Fruit fly (Drosophila melanogaster) whole organism, embryonic: Measurements from ENCODE around the gene CG11768.

Source experiments
- Atf6 ChIP-seq: fragments of 200-800 bp; sonication (Bioruptor generic); IDR thresholded peaks from 2 replicates; pipeline ENCODE4 v1.3.6; 2022; ENCODE audit warnings: missing biosample characterization, missing genetic modification characterization
- BEAF-32 ChIP-seq: fragments of 200-800 bp; sonication (Bioruptor generic); optimal IDR thresholded peaks from 3 replicates; lab custom pipeline; 2017; ENCODE audit warnings: missing biosample characterization, missing genetic modification characterization, mild to moderate bottlenecking, moderate library complexity, missing genetic modification reagents
- Bdp1 ChIP-seq: fragments of 200-800 bp; sonication (Bioruptor generic); optimal IDR thresholded peaks from 3 replicates; lab custom pipeline; 2016; ENCODE audit warnings: missing biosample characterization, missing genetic modification characterization
- CG10462 ChIP-seq: fragments of 200-800 bp; sonication (Bioruptor generic); optimal IDR thresholded peaks from 2 replicates; lab custom pipeline; 2016; ENCODE audit warnings: missing biosample characterization, missing genetic modification characterization
- CG10543 ChIP-seq: fragments of 200-800 bp; sonication (Bioruptor generic); optimal IDR thresholded peaks from 3 replicates; lab custom pipeline; 2017; ENCODE audit warnings: missing biosample characterization, mild to moderate bottlenecking, missing genetic modification characterization, moderate library complexity
- CG12236 ChIP-seq: fragments of 200-800 bp; sonication (Bioruptor generic); optimal IDR thresholded peaks from 2 replicates; lab custom pipeline; 2016; ENCODE audit warnings: missing biosample characterization, missing genetic modification characterization
- CG12659 ChIP-seq: fragments of 200-800 bp; sonication (Bioruptor generic); optimal IDR thresholded peaks from 3 replicates; lab custom pipeline; 2017; ENCODE audit warnings: mild to moderate bottlenecking, missing biosample characterization, missing genetic modification reagents, missing genetic modification characterization
- CG12769 ChIP-seq: fragments of 200-800 bp; sonication (Bioruptor generic); optimal IDR thresholded peaks from 2 replicates; lab custom pipeline; 2019; ENCODE audit warnings: missing biosample characterization, mild to moderate bottlenecking, missing genetic modification characterization, moderate library complexity
- CG13287 ChIP-seq: fragments of 200-800 bp; sonication (Bioruptor generic); IDR thresholded peaks from 2 replicates; pipeline ENCODE4 v1.3.6; 2022; ENCODE audit warnings: missing biosample characterization, missing genetic modification characterization; ENCODE audit not compliant: partially characterized antibody
- CG14860 ChIP-seq: fragments of 200-800 bp; sonication (Bioruptor generic); IDR thresholded peaks from 3 replicates; pipeline ENCODE4 v1.3.6; 2022; ENCODE audit warnings: missing biosample characterization, missing genetic modification characterization; ENCODE audit not compliant: partially characterized antibody
- CG15073 ChIP-seq: fragments of 200-800 bp; sonication (Bioruptor generic); optimal IDR thresholded peaks from 2 replicates; lab custom pipeline; 2016; ENCODE audit warnings: missing biosample characterization, missing genetic modification characterization
- CG15479 ChIP-seq: fragments of 200-800 bp; sonication (Bioruptor generic); optimal IDR thresholded peaks from 3 replicates; lab custom pipeline; 2019; ENCODE audit warnings: missing biosample characterization, mild to moderate bottlenecking, missing genetic modification characterization, moderate library complexity
- CG15696 ChIP-seq: fragments of 200-800 bp; sonication (Bioruptor generic); optimal IDR thresholded peaks from 2 replicates; lab custom pipeline; 2019; ENCODE audit warnings: missing biosample characterization, mild to moderate bottlenecking, missing genetic modification characterization, moderate library complexity
- CG1647 ChIP-seq: fragments of 200-800 bp; sonication (Bioruptor generic); optimal IDR thresholded peaks from 3 replicates; lab custom pipeline; 2016; ENCODE audit warnings: missing biosample characterization, missing genetic modification characterization
- CG17912 ChIP-seq: fragments of 200-800 bp; sonication (Bioruptor generic); optimal IDR thresholded peaks from 2 replicates; lab custom pipeline; 2018; ENCODE audit warnings: missing biosample characterization, mild to moderate bottlenecking, missing genetic modification characterization
- CG18476 ChIP-seq: fragments of 200-800 bp; sonication (Bioruptor generic); optimal IDR thresholded peaks from 2 replicates; lab custom pipeline; 2016; ENCODE audit warnings: missing biosample characterization, mild to moderate bottlenecking, missing genetic modification characterization
- CG2889 ChIP-seq: fragments of 200-800 bp; sonication (Bioruptor generic); IDR thresholded peaks from 3 replicates; pipeline ENCODE4 v1.3.6; 2022; ENCODE audit warnings: missing biosample characterization, missing genetic modification characterization
- CG30020 ChIP-seq: fragments of 200-800 bp; optimal IDR thresholded peaks from 2 replicates; lab custom pipeline; 2019; ENCODE audit warnings: missing biosample characterization, mild to moderate bottlenecking, missing genetic modification characterization, moderate library complexity
- CG31441 ChIP-seq: fragments of 200-800 bp; sonication (Bioruptor generic); IDR thresholded peaks from 2 replicates; pipeline ENCODE4 v1.3.6; 2022; ENCODE audit warnings: missing biosample characterization, missing genetic modification characterization
- CG3163 ChIP-seq: fragments of 200-800 bp; sonication (Bioruptor generic); optimal IDR thresholded peaks from 3 replicates; lab custom pipeline; 2016; ENCODE audit warnings: missing biosample characterization, missing genetic modification characterization
- CG3995 ChIP-seq: fragments of 200-800 bp; sonication (Bioruptor generic); optimal IDR thresholded peaks from 3 replicates; lab custom pipeline; 2016; ENCODE audit warnings: missing biosample characterization, missing genetic modification characterization
- CG4404 ChIP-seq: fragments of 200-800 bp; sonication (Bioruptor generic); IDR thresholded peaks from 2 replicates; pipeline ENCODE4 v1.3.6; 2022; ENCODE audit warnings: missing biosample characterization, missing genetic modification characterization
- CG4707 ChIP-seq: fragments of 200-800 bp; sonication (Bioruptor generic); optimal IDR thresholded peaks from 2 replicates; lab custom pipeline; 2018; ENCODE audit warnings: missing biosample characterization, mild to moderate bottlenecking, missing genetic modification characterization, moderate library complexity
- CG6791 ChIP-seq: fragments of 200-800 bp; sonication (Bioruptor generic); IDR thresholded peaks from 3 replicates; pipeline ENCODE4 v1.3.6; 2022; ENCODE audit warnings: missing biosample characterization, missing genetic modification characterization; ENCODE audit not compliant: partially characterized antibody
- CG6854 ChIP-seq: fragments of 200-800 bp; sonication (Bioruptor generic); optimal IDR thresholded peaks from 3 replicates; lab custom pipeline; 2017; ENCODE audit warnings: missing biosample characterization, mild to moderate bottlenecking, missing genetic modification characterization
- CG7963 ChIP-seq: fragments of 200-800 bp; sonication (Bioruptor generic); IDR thresholded peaks from 3 replicates; pipeline ENCODE4 v1.3.6; 2022; ENCODE audit warnings: missing biosample characterization, missing genetic modification characterization; ENCODE audit not compliant: partially characterized antibody
- CG9609 ChIP-seq: fragments of 200-800 bp; sonication (Bioruptor generic); optimal IDR thresholded peaks from 3 replicates; lab custom pipeline; 2016; ENCODE audit warnings: missing biosample characterization, missing genetic modification characterization
- Dbx ChIP-seq: fragments of 200-800 bp; sonication (Bioruptor generic); IDR thresholded peaks from 3 replicates; pipeline ENCODE4 v1.3.6; 2022; ENCODE audit warnings: missing biosample characterization, missing genetic modification characterization
- Drgx ChIP-seq: fragments of 200-800 bp; sonication (Bioruptor generic); IDR thresholded peaks from 2 replicates; pipeline ENCODE4 v1.3.6; 2022; ENCODE audit warnings: missing biosample characterization, missing genetic modification characterization
- Fer1 ChIP-seq: fragments of 200-800 bp; sonication (Bioruptor generic); optimal IDR thresholded peaks from 2 replicates; lab custom pipeline; 2017; ENCODE audit warnings: missing biosample characterization, mild to moderate bottlenecking, missing genetic modification characterization
- Fer2 ChIP-seq: fragments of 200-800 bp; sonication (Bioruptor generic); optimal IDR thresholded peaks from 2 replicates; lab custom pipeline; 2018; ENCODE audit warnings: missing biosample characterization, mild to moderate bottlenecking, missing genetic modification characterization, moderate library complexity
- Ravus ChIP-seq: fragments of 200-800 bp; sonication (Bioruptor generic); IDR thresholded peaks from 2 replicates; pipeline ENCODE4 v1.3.6; 2022; ENCODE audit warnings: missing biosample characterization, missing genetic modification characterization
- Rfx ChIP-seq: fragments of 200-800 bp; sonication (Bioruptor generic); IDR thresholded peaks from 2 replicates; pipeline ENCODE4 v1.3.6; 2022; ENCODE audit warnings: missing biosample characterization, missing genetic modification characterization
- corto ChIP-seq: fragments of 200-800 bp; sonication (Bioruptor generic); optimal IDR thresholded peaks from 2 replicates; lab custom pipeline; 2016; ENCODE audit warnings: missing biosample characterization, mild to moderate bottlenecking, missing genetic modification characterization, moderate library complexity
- disco-r ChIP-seq: fragments of 200-800 bp; sonication (Bioruptor generic); optimal IDR thresholded peaks from 2 replicates; lab custom pipeline; 2016; ENCODE audit warnings: missing biosample characterization, missing genetic modification characterization
- en ChIP-seq: fragments of 200-800 bp; sonication (Bioruptor generic); optimal IDR thresholded peaks from 2 replicates; lab custom pipeline; 2016; ENCODE audit warnings: missing biosample characterization, missing genetic modification characterization
- gt ChIP-seq: fragments of 200-800 bp; sonication (Bioruptor generic); IDR thresholded peaks from 2 replicates; pipeline ENCODE4 v1.3.6; 2022; ENCODE audit warnings: missing biosample characterization, missing genetic modification characterization
- inv ChIP-seq: fragments of 200-800 bp; sonication (Bioruptor generic); IDR thresholded peaks from 2 replicates; pipeline ENCODE4 v1.3.6; 2022; ENCODE audit warnings: missing biosample characterization, missing genetic modification characterization; ENCODE audit not compliant: partially characterized antibody
- lbe ChIP-seq: fragments of 200-800 bp; sonication (Bioruptor generic); optimal IDR thresholded peaks from 2 replicates; lab custom pipeline; 2016; ENCODE audit warnings: missing biosample characterization, mild to moderate bottlenecking, missing genetic modification characterization
- nerfin-1 ChIP-seq: fragments of 200-800 bp; sonication (Bioruptor generic); optimal IDR thresholded peaks from 3 replicates; lab custom pipeline; 2019; ENCODE audit warnings: missing biosample characterization, mild to moderate bottlenecking, missing genetic modification characterization, moderate library complexity
- peb ChIP-seq: fragments of 200-800 bp; sonication (Bioruptor generic); IDR thresholded peaks from 2 replicates; pipeline ENCODE4 v1.3.6; 2022; ENCODE audit warnings: missing biosample characterization, missing genetic modification characterization
- phol ChIP-seq: fragments of 200-800 bp; sonication (Bioruptor generic); optimal IDR thresholded peaks from 3 replicates; lab custom pipeline; 2018; ENCODE audit warnings: missing biosample characterization, mild to moderate bottlenecking, missing genetic modification characterization, moderate library complexity
- sisA ChIP-seq: fragments of 200-800 bp; sonication (Bioruptor generic); IDR thresholded peaks from 2 replicates; pipeline ENCODE4 v1.3.6; 2022; ENCODE audit warnings: missing biosample characterization, missing genetic modification characterization
- slp2 ChIP-seq: fragments of 200-800 bp; sonication (Bioruptor generic); optimal IDR thresholded peaks from 2 replicates; lab custom pipeline; 2016; ENCODE audit warnings: missing biosample characterization, missing genetic modification characterization
- so ChIP-seq: fragments of 200-800 bp; sonication (Bioruptor generic); IDR thresholded peaks from 3 replicates; pipeline ENCODE4 v1.3.6; 2022; ENCODE audit warnings: missing biosample characterization, missing genetic modification characterization
- trh ChIP-seq: fragments of 200-800 bp; sonication (Bioruptor generic); optimal IDR thresholded peaks from 2 replicates; lab custom pipeline; 2016; ENCODE audit warnings: missing biosample characterization, missing genetic modification characterization
- wdn ChIP-seq: fragments of 200-800 bp; sonication (Bioruptor generic); IDR thresholded peaks from 2 replicates; pipeline ENCODE4 v1.3.6; 2022; ENCODE audit warnings: missing biosample characterization, missing genetic modification characterization
- wek ChIP-seq: fragments of 200-800 bp; sonication (Bioruptor generic); optimal IDR thresholded peaks from 3 replicates; lab custom pipeline; 2018; ENCODE audit warnings: missing biosample characterization, mild to moderate bottlenecking, missing genetic modification characterization, moderate library complexity

Gene CG11768

dm6 chr3R:8747871-8748775 lies 19.9 kb downstream of the CG11768 start (continued):
- no peak for TF ChIP-seq CG12769 (tag; lab: Kevin White, UChicago)
- no peak for TF ChIP-seq CG3163 (GFP tag; lab: Kevin White, UChicago)
- TF ChIP-seq CG7963 = no peak
- no peak for TF ChIP-seq Fer2 (tag; lab: Kevin White, UChicago)
- TF ChIP-seq CG31441 (GFP tag; lab: Robert Waterston, UW) = no peak
- TF ChIP-seq CG18476 (GFP tag; lab: Kevin White, UChicago) = no peak
- peak; percentile 2 for TF ChIP-seq CG10543 (GFP tag; lab: Kevin White, UChicago)
- TF ChIP-seq Dbx (GFP tag; lab: Robert Waterston, UW) = 0 out of 3 replicates have a peak, but pooled peaks have one; percentile 34
- no peak for TF ChIP-seq Ravus (GFP tag; lab: Robert Waterston, UW)
- no peak for TF ChIP-seq CG13287 (GFP tag; lab: Robert Waterston, UW)
- no peak for TF ChIP-seq CG12236 (GFP tag; lab: Kevin White, UChicago)
- no peak for TF ChIP-seq slp2 (GFP tag; lab: Kevin White, UChicago)
- no peak for TF ChIP-seq Fer1 (GFP tag; lab: Kevin White, UChicago)
- TF ChIP-seq wek = no peak
- no peak for TF ChIP-seq CG10462
- no peak for TF ChIP-seq disco-r (GFP tag; lab: Kevin White, UChicago)
- TF ChIP-seq CG15479 (GFP tag; lab: Kevin White, UChicago) = peak; percentile 53
- TF ChIP-seq CG15696 (tag; lab: Kevin White, UChicago) = no peak
- no peak for TF ChIP-seq phol (tag; lab: Kevin White, UChicago)
- no peak; the same call in 2 of the 3 replicates for TF ChIP-seq CG6791
- 0 out of 2 replicates have a peak, but pooled peaks have one; percentile 6 for TF ChIP-seq Rfx (GFP tag; lab: Robert Waterston, UW)
- TF ChIP-seq so (GFP tag; lab: Robert Waterston, UW) = 0 out of 3 replicates have a peak, but pooled peaks have one; percentile 37
- TF ChIP-seq gt (GFP tag; lab: Robert Waterston, UW) = no peak
- peak; percentile 72; the same call in 1 of the 2 replicates for TF ChIP-seq Drgx
- TF ChIP-seq CG9609 (GFP tag; lab: Kevin White, UChicago) = no peak
- no peak for TF ChIP-seq wdn (GFP tag; lab: Robert Waterston, UW)
- TF ChIP-seq CG12659 (GFP tag; lab: Kevin White, UChicago) = no peak
- TF ChIP-seq CG30020 (tag; lab: Kevin White, UChicago) = no peak
- TF ChIP-seq CG1647 (GFP tag; lab: Kevin White, UChicago) = no peak
- TF ChIP-seq peb (GFP tag; lab: Robert Waterston, UW) = no peak
- TF ChIP-seq sisA (GFP tag; lab: Robert Waterston, UW) = no peak
- TF ChIP-seq CG4707 (GFP tag; lab: Kevin White, UChicago) = no peak
- no peak for TF ChIP-seq Bdp1 (GFP tag; lab: Kevin White, UChicago)
- no peak for TF ChIP-seq CG15073 (GFP tag; lab: Kevin White, UChicago)
- TF ChIP-seq BEAF-32 (GFP tag; lab: Kevin White, UChicago) = no peak
- no peak for TF ChIP-seq CG2889 (GFP tag; lab: Robert Waterston, UW)
- no peak for TF ChIP-seq CG3995
- peak; percentile 69 for TF ChIP-seq corto (GFP tag; lab: Kevin White, UChicago)
- 0 out of 3 replicates have a peak, but pooled peaks have one; percentile 2 for TF ChIP-seq CG14860
- no peak for TF ChIP-seq CG4404 (GFP tag; lab: Robert Waterston, UW)
- no peak for TF ChIP-seq CG6854 (GFP tag; lab: Kevin White, UChicago)
- TF ChIP-seq Atf6 = 0 out of 2 replicates have a peak, but pooled peaks have one; percentile 14
- TF ChIP-seq trh (GFP tag; lab: Kevin White, UChicago) = no peak
- no peak for TF ChIP-seq en (GFP tag; lab: Kevin White, UChicago)
- no peak for TF ChIP-seq CG17912 (GFP tag; lab: Kevin White, UChicago)
- peak; percentile 28 for TF ChIP-seq lbe (GFP tag; lab: Kevin White, UChicago)
- peak; percentile 97 for TF ChIP-seq nerfin-1 (tag; lab: Kevin White, UChicago)
- no peak for TF ChIP-seq inv (GFP tag; lab: Robert Waterston, UW)
